Worm (Caenorhabditis elegans): ENCODE measurements around the gene C02B10.4.

- no peak for TF ChIP-seq unc-62 (GFP tag; optimal IDR thresholded peaks at IDR 0.05)
- no peak for TF ChIP-seq blmp-1 (tag; optimal IDR thresholded peaks at IDR 0.05)
- TF ChIP-seq lsy-2 (tag; optimal IDR thresholded peaks at IDR 0.05): no peak
- no peak for TF ChIP-seq nhr-28 (tag; optimal IDR thresholded peaks at IDR 0.05)
- TF ChIP-seq nhr-2 (tag; optimal IDR thresholded peaks at IDR 0.05): no peak
- TF ChIP-seq nhr-76 (tag; optimal IDR thresholded peaks at IDR 0.05): no peak
- TF ChIP-seq nhr-12 (tag; optimal IDR thresholded peaks at IDR 0.05): no peak
- no peak for TF ChIP-seq ztf-11 (tag; optimal IDR thresholded peaks at IDR 0.05)
- TF ChIP-seq snpc-4 (tag; optimal IDR thresholded peaks at IDR 0.05): no peak
- TF ChIP-seq pha-4 (tag; optimal IDR thresholded peaks at IDR 0.05): no peak
These were observed 43.4 kb downstream of the C02B10.4 start for ce11 chrIV:5134798-5135197.

Measured in whole organism, mixed stage, embryonic.